Worm (Caenorhabditis elegans): ENCODE measurements around the gene unc-132.
A peak's percentile ranks its signal among the peaks of the same experiment; 100 is the strongest.

unc-132 gene

ce11 chrV:3686899-3687298 is at the start of gene unc-132:
Gene unc-132 (plus strand): TSS chrV:3687106.
- no peak for TF ChIP-seq egl-43 (GFP tag; IDR thresholded peaks at IDR 0.05)
- peak; percentile 93 for TF ChIP-seq aha-1 (tag)

DNA sequence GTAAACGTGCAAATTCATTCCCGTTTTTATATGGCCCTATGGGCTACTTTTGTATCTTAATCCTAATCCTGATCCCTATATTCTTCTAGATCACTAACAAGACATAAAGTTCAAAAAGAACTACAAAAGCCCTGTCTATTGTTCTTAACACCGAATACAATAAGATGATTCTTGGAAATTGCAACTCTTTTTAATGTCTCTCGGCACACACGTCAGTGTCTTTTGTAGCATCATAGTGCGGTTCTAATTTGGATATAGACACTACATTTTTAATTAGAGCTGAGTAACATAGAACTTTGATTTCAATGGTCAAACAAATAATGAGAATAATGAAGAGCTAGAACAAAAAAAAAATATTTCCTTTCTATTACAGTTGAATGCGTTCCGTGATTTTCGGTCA is 47.0 kb upstream of the unc-132 start:
- TF ChIP-seq nhr-77 (tag; optimal IDR thresholded peaks at IDR 0.05) (no peak), pha-4 (GFP tag; IDR thresholded peaks at IDR 0.05) (no peak), pha-4 (tag; optimal IDR thresholded peaks at IDR 0.05) (no peak), vab-7 (GFP tag; IDR thresholded peaks at IDR 0.05) (no peak), F26F4.8 (GFP tag; conservative IDR thresholded peaks at IDR 0.05) (no peak), unc-130 (GFP tag; optimal IDR thresholded peaks at IDR 0.05) (no peak), mxl-2 (GFP tag; conservative IDR thresholded peaks at IDR 0.05) (no peak), ceh-20 (GFP tag; IDR thresholded peaks at IDR 0.05) (no peak), hlh-30 (tag; optimal IDR thresholded peaks at IDR 0.05; ENCODE audit: insufficient read depth) (no peak), lin-38 (GFP tag; IDR thresholded peaks at IDR 0.05) (no peak)

DNA sequence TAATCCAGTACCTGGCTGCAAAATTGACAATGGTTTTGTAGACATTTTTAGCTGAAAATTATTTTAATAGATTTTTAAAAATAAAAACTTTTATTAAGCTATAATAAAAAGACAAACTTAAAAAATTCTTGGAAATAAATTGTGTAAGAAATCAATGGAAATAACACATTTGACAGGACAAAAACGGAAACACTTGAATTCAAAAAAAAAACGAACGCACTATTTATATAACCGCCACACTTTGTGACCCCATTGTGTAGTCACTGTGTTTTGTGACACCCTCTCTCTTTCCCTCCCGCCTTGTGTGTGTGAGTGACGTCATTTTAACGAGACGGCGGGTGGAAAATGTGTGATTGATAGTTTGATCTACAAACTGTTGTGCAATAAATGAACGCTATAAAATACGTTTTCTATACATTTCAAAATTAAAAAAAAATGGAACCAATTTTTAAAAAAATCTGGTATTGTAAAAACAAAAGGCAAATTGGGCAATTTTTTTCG is 42.7 kb upstream of the unc-132 start, which contains the start of gene F59B1.8:
Gene F59B1.8 (minus strand): TSS at position 51 of the 501 bp plus-strand sequence.
- TF ChIP-seq unc-130 (GFP tag; optimal IDR thresholded peaks at IDR 0.05) (no peak), nhr-76 (tag; optimal IDR thresholded peaks at IDR 0.05) (peak; percentile 60), saeg-2 (GFP tag; IDR thresholded peaks at IDR 0.05) (0 out of 2 replicates have a peak, but pooled peaks have one; percentile 13), egl-27 (tag; optimal IDR thresholded peaks at IDR 0.05) (no peak), mxl-3 (GFP tag; optimal IDR thresholded peaks at IDR 0.05) (peak; percentile 57), lin-1 (GFP tag; IDR thresholded peaks at IDR 0.05) (peak; percentile 55; the same call in 1 of the 2 replicates), madf-5 (GFP tag; IDR thresholded peaks at IDR 0.05) (no peak), egl-43 (GFP tag; IDR thresholded peaks at IDR 0.05) (no peak), T20F7.1 (GFP tag; optimal IDR thresholded peaks at IDR 0.05) (peak; percentile 70), dmd-8 (GFP tag; IDR thresholded peaks at IDR 0.05) (no peak), mep-1 (tag; optimal IDR thresholded peaks at IDR 0.05) (peak; percentile 88), pha-4 (GFP tag; IDR thresholded peaks at IDR 0.05) (0 out of 2 replicates have a peak, but pooled peaks have one; percentile 32), pha-4 (tag; optimal IDR thresholded peaks at IDR 0.05) (peak; percentile 95), nhr-102 (tag; optimal IDR thresholded peaks at IDR 0.05) (peak; percentile 97), zip-2 (tag; optimal IDR thresholded peaks at IDR 0.05) (peak; percentile 76), sdz-12 (GFP tag; optimal IDR thresholded peaks at IDR 0.05) (no peak), daf-16 (GFP tag; optimal IDR thresholded peaks at IDR 0.05) (peak in 1 of 2 experiments; percentile 48), daf-16 (tag; optimal IDR thresholded peaks at IDR 0.05) (peak; percentile 89), duxl-1 (tag; optimal IDR thresholded peaks at IDR 0.05; ENCODE audit: poor library complexity) (peak; percentile 46), dmd-6 (GFP tag; IDR thresholded peaks at IDR 0.05) (peak; percentile 99), hlh-11 (tag; optimal IDR thresholded peaks at IDR 0.05) (peak; percentile 93), hlh-30 (tag; optimal IDR thresholded peaks at IDR 0.05; ENCODE audit: insufficient read depth) (peak; percentile 77), nhr-77 (tag; optimal IDR thresholded peaks at IDR 0.05) (peak; percentile 94), attf-4 (tag; optimal IDR thresholded peaks at IDR 0.05) (no peak), snpc-4 (tag; optimal IDR thresholded peaks at IDR 0.05) (no peak), nhr-48 (tag; optimal IDR thresholded peaks at IDR 0.05) (peak; percentile 93), Y5F2A.4 (GFP tag; optimal IDR thresholded peaks at IDR 0.05) (no peak), mxl-2 (GFP tag; conservative IDR thresholded peaks at IDR 0.05) (no peak), nhr-42 (GFP tag; IDR thresholded peaks at IDR 0.05) (0 out of 2 replicates have a peak, but pooled peaks have one; percentile 44), Y48G9A.11 (GFP tag; IDR thresholded peaks at IDR 0.05) (no peak), ceh-62 (tag; optimal IDR thresholded peaks at IDR 0.05) (no peak), nhr-28 (tag; optimal IDR thresholded peaks at IDR 0.05) (peak; percentile 100), php-3 (GFP tag; IDR thresholded peaks at IDR 0.05) (peak; percentile 92), mdl-1 (tag; optimal IDR thresholded peaks at IDR 0.05) (peak; percentile 29 to 87), pqm-1 (tag; optimal IDR thresholded peaks at IDR 0.05) (peak; percentile 76), dve-1 (tag; optimal IDR thresholded peaks at IDR 0.05; ENCODE audit: insufficient read depth) (peak; percentile 97), dpl-1 (GFP tag; optimal IDR thresholded peaks at IDR 0.05) (peak; percentile 38), arid-1 (GFP tag; conservative IDR thresholded peaks at IDR 0.05) (no peak), cey-2 (tag; optimal IDR thresholded peaks at IDR 0.05; ENCODE audit: borderline replicate concordance, insufficient read depth) (peak; percentile 31), F26F4.8 (GFP tag; conservative IDR thresholded peaks at IDR 0.05) (no peak), lin-13 (GFP tag; optimal IDR thresholded peaks at IDR 0.05) (peak; percentile 59), nhr-6 (tag; optimal IDR thresholded peaks at IDR 0.05) (peak; percentile 36)
